Fruit fly (Drosophila melanogaster) whole organism, embryonic: ENCODE measurements around the gene CG14147.

Experiments
- B-H1 ChIP-seq: fragments of 200-800 bp; sonication (Bioruptor generic); IDR thresholded peaks from 3 replicates; pipeline ENCODE4 v1.3.6; 2022; ENCODE audit warnings: missing biosample characterization, missing genetic modification characterization
- CG10147 ChIP-seq: fragments of 200-800 bp; sonication (Bioruptor generic); optimal IDR thresholded peaks from 2 replicates; lab custom pipeline; 2019; ENCODE audit warnings: missing biosample characterization, mild to moderate bottlenecking, missing genetic modification characterization, moderate library complexity
- CG10366 ChIP-seq: fragments of 200-800 bp; sonication (Bioruptor generic); IDR thresholded peaks from 2 replicates; pipeline ENCODE4 v1.3.6; 2022; ENCODE audit warnings: missing biosample characterization, missing genetic modification characterization
- CG10979 ChIP-seq: fragments of 200-800 bp; sonication (Bioruptor generic); optimal IDR thresholded peaks from 2 replicates; lab custom pipeline; 2018; ENCODE audit warnings: missing biosample characterization, mild to moderate bottlenecking, missing genetic modification characterization, moderate library complexity
- CG11093 ChIP-seq: fragments of 200-800 bp; sonication (Bioruptor generic); IDR thresholded peaks from 3 replicates; pipeline ENCODE4 v1.3.6; 2022; ENCODE audit warnings: missing biosample characterization, missing genetic modification characterization
- CG11247 ChIP-seq: fragments of 200-800 bp; sonication (Bioruptor generic); IDR thresholded peaks from 2 replicates; pipeline ENCODE4 v1.3.6; 2022; ENCODE audit warnings: missing biosample characterization, missing genetic modification characterization
- CG1233 ChIP-seq: fragments of 200-800 bp; sonication (Bioruptor generic); optimal IDR thresholded peaks from 4 replicates; lab custom pipeline; 2018; ENCODE audit warnings: missing biosample characterization, mild to moderate bottlenecking, missing genetic modification characterization
- CG13775 ChIP-seq: fragments of 200-800 bp; sonication (Bioruptor generic); optimal IDR thresholded peaks from 3 replicates; lab custom pipeline; 2017; ENCODE audit warnings: missing biosample characterization, mild to moderate bottlenecking, missing genetic modification characterization
- CG15514 ChIP-seq: fragments of 200-800 bp; sonication (Bioruptor generic); optimal IDR thresholded peaks from 3 replicates; lab custom pipeline; 2017; ENCODE audit warnings: missing biosample characterization, missing genetic modification characterization, mild to moderate bottlenecking, moderate library complexity, missing genetic modification reagents
- CG15601 ChIP-seq: fragments of 200-800 bp; sonication (Bioruptor generic); optimal IDR thresholded peaks from 3 replicates; lab custom pipeline; 2019; ENCODE audit warnings: missing biosample characterization, mild to moderate bottlenecking, missing genetic modification characterization, moderate library complexity
- CG17361 ChIP-seq: fragments of 200-800 bp; sonication (Bioruptor generic); IDR thresholded peaks from 3 replicates; pipeline ENCODE4 v1.3.6; 2022; ENCODE audit warnings: missing biosample characterization, missing genetic modification characterization
- CG18262 ChIP-seq: fragments of 200-800 bp; optimal IDR thresholded peaks from 3 replicates; lab custom pipeline; 2019; ENCODE audit warnings: missing biosample characterization, mild to moderate bottlenecking, missing genetic modification characterization, moderate library complexity
- CG3163 ChIP-seq: fragments of 200-800 bp; sonication (Bioruptor generic); optimal IDR thresholded peaks from 3 replicates; lab custom pipeline; 2016; ENCODE audit warnings: missing biosample characterization, missing genetic modification characterization
- CG32767 ChIP-seq: fragments of 200-800 bp; sonication (Bioruptor generic); IDR thresholded peaks from 2 replicates; pipeline ENCODE4 v1.3.6; 2022; ENCODE audit warnings: missing biosample characterization, missing genetic modification characterization
- CG34376 ChIP-seq: fragments of 200-800 bp; sonication (Bioruptor generic); optimal IDR thresholded peaks from 2 replicates; lab custom pipeline; 2018; ENCODE audit warnings: missing biosample characterization, mild to moderate bottlenecking, missing genetic modification characterization
- CG3726 ChIP-seq: fragments of 200-800 bp; sonication (Bioruptor generic); IDR thresholded peaks from 3 replicates; pipeline ENCODE4, ENCODE4 v1.3.6; 2022; ENCODE audit warnings: missing biosample characterization, missing genetic modification characterization
- CG42726 ChIP-seq: fragments of 200-800 bp; sonication (Bioruptor generic); IDR thresholded peaks from 2 replicates; pipeline ENCODE4 v1.3.6; 2022; ENCODE audit warnings: missing biosample characterization, missing genetic modification characterization; ENCODE audit not compliant: partially characterized antibody
- CG4328 ChIP-seq: fragments of 200-800 bp; sonication (Bioruptor generic); optimal IDR thresholded peaks from 3 replicates; lab custom pipeline; 2017; ENCODE audit warnings: missing biosample characterization, missing genetic modification reagents, missing genetic modification characterization
- CG43689 ChIP-seq: fragments of 200-800 bp; sonication (Bioruptor generic); IDR thresholded peaks from 2 replicates; pipeline ENCODE4 v1.3.6; 2022; ENCODE audit warnings: missing biosample characterization, missing genetic modification characterization
- CG4707 ChIP-seq: fragments of 200-800 bp; sonication (Bioruptor generic); optimal IDR thresholded peaks from 2 replicates; lab custom pipeline; 2018; ENCODE audit warnings: missing biosample characterization, mild to moderate bottlenecking, missing genetic modification characterization, moderate library complexity
- CG5245 ChIP-seq: fragments of 200-800 bp; sonication (Bioruptor generic); optimal IDR thresholded peaks from 3 replicates; lab custom pipeline; 2016; ENCODE audit warnings: missing biosample characterization, missing genetic modification characterization
- CG6254 ChIP-seq: fragments of 200-800 bp; sonication (Bioruptor generic); optimal IDR thresholded peaks from 3 replicates; lab custom pipeline; 2017; ENCODE audit warnings: mild to moderate bottlenecking, missing biosample characterization, missing genetic modification reagents, missing genetic modification characterization
- CG6683 ChIP-seq: fragments of 200-800 bp; sonication (Bioruptor generic); optimal IDR thresholded peaks from 2 replicates; lab custom pipeline; 2017; ENCODE audit warnings: missing biosample characterization, mild to moderate bottlenecking, missing genetic modification characterization, missing genetic modification reagents
- CG6765 ChIP-seq: fragments of 200-800 bp; sonication (Bioruptor generic); optimal IDR thresholded peaks from 3 replicates; lab custom pipeline; 2017; ENCODE audit warnings: missing biosample characterization, mild to moderate bottlenecking, missing genetic modification characterization
- Camta ChIP-seq: fragments of 200-800 bp; sonication (Bioruptor generic); optimal IDR thresholded peaks from 2 replicates; lab custom pipeline; 2016; ENCODE audit warnings: missing biosample characterization, missing genetic modification characterization
- CkIIα-i1 ChIP-seq: fragments of 200-800 bp; sonication (Bioruptor generic); IDR thresholded peaks from 2 replicates; pipeline ENCODE4 v1.3.6; 2022; ENCODE audit warnings: missing biosample characterization, missing genetic modification characterization
- Gsc ChIP-seq: fragments of 200-800 bp; sonication (Bioruptor generic); IDR thresholded peaks from 2 replicates; pipeline ENCODE4 v1.3.6; 2022; ENCODE audit warnings: missing biosample characterization, missing genetic modification characterization
- Hr3 ChIP-seq: fragments of 200-800 bp; sonication (Bioruptor generic); optimal IDR thresholded peaks from 3 replicates; lab custom pipeline; 2016; ENCODE audit warnings: missing biosample characterization, missing genetic modification characterization
- Hsf ChIP-seq: fragments of 200-800 bp; sonication (Bioruptor generic); optimal IDR thresholded peaks from 3 replicates; lab custom pipeline; 2016; ENCODE audit warnings: missing biosample characterization, missing genetic modification characterization
- Poxn ChIP-seq: fragments of 200-800 bp; sonication (Bioruptor generic); IDR thresholded peaks from 2 replicates; pipeline ENCODE4 v1.3.6; 2022; ENCODE audit warnings: missing biosample characterization, missing genetic modification characterization
- Ravus ChIP-seq: fragments of 200-800 bp; sonication (Bioruptor generic); IDR thresholded peaks from 2 replicates; pipeline ENCODE4 v1.3.6; 2022; ENCODE audit warnings: missing biosample characterization, missing genetic modification characterization
- Sox100B ChIP-seq: fragments of 200-800 bp; sonication (Bioruptor generic); optimal IDR thresholded peaks from 3 replicates; lab custom pipeline; 2018; ENCODE audit warnings: missing biosample characterization, mild to moderate bottlenecking, missing genetic modification characterization
- Xbp1 ChIP-seq: fragments of 200-800 bp; sonication (Bioruptor generic); optimal IDR thresholded peaks from 3 replicates; lab custom pipeline; 2016; ENCODE audit warnings: missing biosample characterization, mild to moderate bottlenecking, missing genetic modification characterization
- bbx ChIP-seq: fragments of 200-800 bp; sonication (Bioruptor generic); IDR thresholded peaks from 2 replicates; pipeline ENCODE4 v1.3.6; 2022; ENCODE audit warnings: missing biosample characterization, missing genetic modification characterization; ENCODE audit not compliant: partially characterized antibody
- btn ChIP-seq: fragments of 200-800 bp; sonication (Bioruptor generic); optimal IDR thresholded peaks from 2 replicates; lab custom pipeline; 2016; ENCODE audit warnings: missing biosample characterization, missing genetic modification characterization
- cato ChIP-seq: fragments of 200-800 bp; sonication (Bioruptor generic); optimal IDR thresholded peaks from 2 replicates; lab custom pipeline; 2016; ENCODE audit warnings: missing biosample characterization, missing genetic modification characterization, borderline replicate concordance
- dan ChIP-seq: fragments of 200-800 bp; sonication (Bioruptor generic); IDR thresholded peaks from 2 replicates; pipeline ENCODE4 v1.3.6; 2022; ENCODE audit warnings: missing biosample characterization, missing genetic modification characterization
- dmrt11E ChIP-seq: fragments of 200-800 bp; sonication (Bioruptor generic); optimal IDR thresholded peaks from 3 replicates; lab custom pipeline; 2018; ENCODE audit warnings: missing biosample characterization, mild to moderate bottlenecking, missing genetic modification characterization, moderate library complexity
- ewg ChIP-seq: fragments of 200-800 bp; sonication (Bioruptor generic); optimal IDR thresholded peaks from 3 replicates; lab custom pipeline; 2017; ENCODE audit warnings: mild to moderate bottlenecking, missing biosample characterization, missing genetic modification reagents, missing genetic modification characterization
- h ChIP-seq: fragments of >200 bp; optimal IDR thresholded peaks from 2 replicates; lab custom pipeline; 2017
- inv ChIP-seq: fragments of 200-800 bp; sonication (Bioruptor generic); IDR thresholded peaks from 2 replicates; pipeline ENCODE4 v1.3.6; 2022; ENCODE audit warnings: missing biosample characterization, missing genetic modification characterization; ENCODE audit not compliant: partially characterized antibody
- jumu ChIP-seq: fragments of 200-800 bp; sonication (Bioruptor generic); optimal IDR thresholded peaks from 3 replicates; lab custom pipeline; 2016; ENCODE audit warnings: missing biosample characterization, missing genetic modification characterization
- lilli ChIP-seq: fragments of 200-800 bp; sonication (Bioruptor generic); optimal IDR thresholded peaks from 3 replicates; lab custom pipeline; 2016; ENCODE audit warnings: missing biosample characterization, missing genetic modification characterization
- mirr ChIP-seq: fragments of 200-800 bp; sonication (Bioruptor generic); optimal IDR thresholded peaks from 3 replicates; lab custom pipeline; 2018; ENCODE audit warnings: missing biosample characterization, mild to moderate bottlenecking, missing genetic modification characterization
- psq ChIP-seq: fragments of 200-800 bp; sonication (Bioruptor generic); optimal IDR thresholded peaks from 2 replicates; lab custom pipeline; 2017; ENCODE audit warnings: missing biosample characterization, missing genetic modification characterization
- sc ChIP-seq, 3 experiments: fragments of >200 bp in 2 of 3; fragments of 200-800 bp in 1 of 3; sonication (Bioruptor generic) in 1 of 3; optimal IDR thresholded peaks; 2 replicates in 2 of 3; 3 replicates in 1 of 3; lab custom pipeline; 2017; ENCODE audit warnings: mild to moderate bottlenecking in 1 of 3, missing biosample characterization in 1 of 3, missing genetic modification characterization in 1 of 3, missing genetic modification reagents in 1 of 3
- slbo ChIP-seq: fragments of 200-800 bp; sonication (Bioruptor generic); IDR thresholded peaks from 2 replicates; pipeline ENCODE4 v1.3.6; 2022; ENCODE audit warnings: missing biosample characterization, missing genetic modification characterization
- stwl ChIP-seq: fragments of 200-800 bp; sonication (Bioruptor generic); optimal IDR thresholded peaks from 3 replicates; lab custom pipeline; 2018; ENCODE audit warnings: missing biosample characterization, mild to moderate bottlenecking, missing genetic modification characterization, moderate library complexity
- tin ChIP-seq: fragments of 200-800 bp; sonication (Bioruptor generic); optimal IDR thresholded peaks from 3 replicates; lab custom pipeline; 2016; ENCODE audit warnings: missing biosample characterization, missing genetic modification characterization
- tll ChIP-seq, 2 experiments: fragments of 200-800 bp in 1 of 2; fragments of >200 bp in 1 of 2; sonication (Bioruptor generic) in 1 of 2; optimal IDR thresholded peaks; 2 replicates each; lab custom pipeline; 2017 to 2019; ENCODE audit warnings: missing biosample characterization in 2 of 2, missing genetic modification characterization in 2 of 2, mild to moderate bottlenecking in 1 of 2, moderate library complexity in 1 of 2
- zf30C ChIP-seq: fragments of 200-800 bp; sonication (Bioruptor generic); optimal IDR thresholded peaks from 3 replicates; lab custom pipeline; 2018; ENCODE audit warnings: missing biosample characterization, mild to moderate bottlenecking, missing genetic modification characterization

The CG14147 gene

dm6 chr3L:10951109-10951508 lies 21.3 kb upstream of the CG14147 start (continued):
- TF ChIP-seq dmrt11E: peak; percentile 80
- no peak for TF ChIP-seq B-H1 (GFP tag; lab: Robert Waterston, UW)
- TF ChIP-seq bbx: no peak
- no peak for TF ChIP-seq CG15514 (GFP tag; lab: Kevin White, UChicago)
- TF ChIP-seq CG13775: no peak
- no peak for TF ChIP-seq psq
- no peak for TF ChIP-seq CG3726 (GFP tag; lab: Robert Waterston, UW)
- TF ChIP-seq btn (GFP tag; lab: Kevin White, UChicago): no peak
- no peak for TF ChIP-seq h (lab: Kevin White, UChicago)
- TF ChIP-seq Hsf: no peak
- no peak for TF ChIP-seq Gsc (GFP tag; lab: Robert Waterston, UW)
- no peak for TF ChIP-seq tin
- TF ChIP-seq sc (optimal IDR thresholded peaks at IDR 0.05; lab: Kevin White, UChicago): no peak
- peak; percentile 40 for TF ChIP-seq sc (GFP tag; optimal IDR thresholded peaks at IDR 0.05; lab: Kevin White, UChicago)
- TF ChIP-seq CG6254 (GFP tag; lab: Kevin White, UChicago): peak; percentile 13
- no peak for TF ChIP-seq jumu (GFP tag; lab: Kevin White, UChicago)
- TF ChIP-seq inv (GFP tag; lab: Robert Waterston, UW): no peak
- TF ChIP-seq CG5245 (GFP tag; lab: Kevin White, UChicago): no peak
- TF ChIP-seq Hr3 (GFP tag; lab: Kevin White, UChicago): peak; percentile 9
- TF ChIP-seq CG18262 (tag; lab: Kevin White, UChicago): peak; percentile 86
- no peak for TF ChIP-seq mirr (GFP tag; lab: Kevin White, UChicago)
- peak; percentile 3 for TF ChIP-seq CG1233 (GFP tag; lab: Kevin White, UChicago)
- peak; percentile 19 for TF ChIP-seq ewg (GFP tag; lab: Kevin White, UChicago)
- TF ChIP-seq CG6765 (GFP tag; lab: Kevin White, UChicago): no peak
- no peak for TF ChIP-seq Camta
- no peak for TF ChIP-seq dan (GFP tag; lab: Robert Waterston, UW)
- TF ChIP-seq CG6683 (GFP tag; lab: Kevin White, UChicago): no peak
- TF ChIP-seq CG10979 (tag; lab: Kevin White, UChicago): peak; percentile 82
- TF ChIP-seq CG34376 (GFP tag; lab: Kevin White, UChicago): no peak
- TF ChIP-seq CG17361 (GFP tag; lab: Robert Waterston, UW): peak; percentile 78
- no peak for TF ChIP-seq CkIIα-i1 (GFP tag; lab: Robert Waterston, UW)
- TF ChIP-seq CG4707 (GFP tag; lab: Kevin White, UChicago): no peak
- TF ChIP-seq CG3163 (GFP tag; lab: Kevin White, UChicago): no peak
- no peak for TF ChIP-seq stwl (tag; lab: Kevin White, UChicago)
- TF ChIP-seq CG11093: no peak
- TF ChIP-seq CG43689: no peak
- no peak for TF ChIP-seq CG42726 (GFP tag; lab: Robert Waterston, UW)
- TF ChIP-seq CG10366 (GFP tag; lab: Robert Waterston, UW): no peak
- TF ChIP-seq tll (GFP tag; optimal IDR thresholded peaks at IDR 0.05; lab: Kevin White, UChicago): no peak
- no peak for TF ChIP-seq zf30C
- no peak for TF ChIP-seq cato (GFP tag; lab: Kevin White, UChicago)
- no peak for TF ChIP-seq Xbp1
- TF ChIP-seq slbo: no peak
- no peak for TF ChIP-seq CG10147 (GFP tag; lab: Kevin White, UChicago)
- peak; percentile 63 for TF ChIP-seq CG15601
- no peak for TF ChIP-seq lilli (GFP tag; lab: Kevin White, UChicago)
- no peak for TF ChIP-seq CG4328 (GFP tag; lab: Kevin White, UChicago)
- no peak for TF ChIP-seq Ravus
- TF ChIP-seq Sox100B (GFP tag; lab: Kevin White, UChicago): peak; percentile 67
- no peak for TF ChIP-seq CG11247
- no peak for TF ChIP-seq CG32767
- TF ChIP-seq Poxn: no peak
